Worm (Caenorhabditis elegans) whole organism, L1 larva: ENCODE results near the gene lec-3.

Experiments
- C04F5.9 ChIP-seq: sonication (generic microtip); optimal IDR thresholded peaks from 2 replicates; lab custom pipeline; 2016; ENCODE audit warnings: missing genetic modification characterization, missing compliant biosample characterization
- C16A3.4 ChIP-seq: fragments of 150-350 bp; optimal IDR thresholded peaks from 2 replicates; lab custom pipeline; 2014; ENCODE audit warnings: missing biosample characterization, missing genetic modification characterization
- C34B4.2 ChIP-seq: sonication (generic microtip); optimal IDR thresholded peaks from 2 replicates; lab custom pipeline; 2017; ENCODE audit warnings: mild to moderate bottlenecking, missing genetic modification characterization, missing compliant biosample characterization
- F16B12.6 ChIP-seq: fragments of 150-350 bp; optimal IDR thresholded peaks from 2 replicates; lab custom pipeline; 2014; ENCODE audit warnings: missing biosample characterization, missing genetic modification characterization
- ceh-63 ChIP-seq: fragments of 200-800 bp; sonication (Bioruptor generic); optimal IDR thresholded peaks from 2 replicates; lab custom pipeline; 2018; ENCODE audit warnings: mild to moderate bottlenecking, missing genetic modification characterization, missing compliant biosample characterization
- ceh-8 ChIP-seq: fragments of 200-800 bp; sonication (Bioruptor generic); optimal IDR thresholded peaks from 2 replicates; lab custom pipeline; 2018; ENCODE audit warnings: mild to moderate bottlenecking, missing genetic modification characterization, moderate library complexity, missing compliant biosample characterization
- ceh-82 ChIP-seq, 3 experiments: fragments of 150-350 bp in 1 of 3; sonication (generic microtip) in 2 of 3; optimal IDR thresholded peaks; 2 replicates each; lab custom pipeline; 2014 to 2017; ENCODE audit warnings: missing biosample characterization in 3 of 3, missing genetic modification characterization in 3 of 3
- ces-1 ChIP-seq: fragments of 150-350 bp; optimal IDR thresholded peaks from 2 replicates; lab custom pipeline; 2014; ENCODE audit warnings: missing biosample characterization, missing genetic modification reagents, missing genetic modification characterization
- dpl-1 ChIP-seq, 3 experiments: fragments of 150-350 bp in 2 of 3; sonication (generic microtip) in 1 of 3; optimal IDR thresholded peaks; 2 replicates each; lab custom pipeline; 2014 to 2017; ENCODE audit warnings: missing biosample characterization in 3 of 3, missing genetic modification characterization in 3 of 3, missing genetic modification reagents in 3 of 3
- dsc-1 ChIP-seq: sonication (generic microtip); optimal IDR thresholded peaks from 2 replicates; lab custom pipeline; 2016; ENCODE audit warnings: mild to moderate bottlenecking, missing genetic modification characterization, missing compliant biosample characterization
- efl-1 ChIP-seq, 4 experiments: fragments of 150-350 bp; optimal IDR thresholded peaks in 3 of 4; peaks in 1 of 4; 1 replicate in 1 of 4; 2 replicates in 3 of 4; lab custom pipeline; 2014; ENCODE audit warnings: missing biosample characterization in 2 of 4, missing genetic modification characterization in 2 of 4, missing genetic modification reagents in 2 of 4
- egl-27 ChIP-seq, 2 experiments: fragments of 150-350 bp in 1 of 2; sonication (generic microtip); optimal IDR thresholded peaks; 3 replicates each; lab custom pipeline; 2017 to 2018; ENCODE audit warnings: missing biosample characterization in 2 of 2, missing genetic modification characterization in 2 of 2, missing genetic modification reagents in 2 of 2
- elt-3 ChIP-seq, 6 experiments: fragments of 150-350 bp in 1 of 6; sonication (generic microtip); optimal IDR thresholded peaks; 2 replicates each; lab custom pipeline; 2017 to 2018; ENCODE audit warnings: missing biosample characterization in 6 of 6, missing genetic modification characterization in 6 of 6, inconsistent platforms in 1 of 6
- fkh-10 ChIP-seq: sonication (generic microtip); optimal IDR thresholded peaks from 2 replicates; lab custom pipeline; 2017; ENCODE audit warnings: missing biosample characterization, missing genetic modification reagents, missing genetic modification characterization
- fkh-4 ChIP-seq: sonication (generic microtip); optimal IDR thresholded peaks from 2 replicates; lab custom pipeline; 2016; ENCODE audit warnings: missing compliant biosample characterization, missing genetic modification characterization, borderline replicate concordance
- fos-1 ChIP-seq: fragments of 150-350 bp; optimal IDR thresholded peaks from 2 replicates; lab custom pipeline; 2014; ENCODE audit warnings: missing biosample characterization, missing genetic modification characterization
- grh-1 ChIP-seq: fragments of 200-800 bp; sonication (Bioruptor generic); IDR thresholded peaks from 2 replicates; pipeline ENCODE4 v1.3.6; 2022; ENCODE audit warnings: missing genetic modification reagents, missing genetic modification characterization, missing compliant biosample characterization
- irx-1 ChIP-seq: sonication (generic microtip); optimal IDR thresholded peaks from 2 replicates; lab custom pipeline; 2016; ENCODE audit warnings: missing genetic modification characterization, missing compliant biosample characterization
- isw-1 ChIP-seq: fragments of 200-800 bp; sonication (Bioruptor generic); IDR thresholded peaks from 2 replicates; pipeline ENCODE4 v1.3.6; 2022; ENCODE audit warnings: missing genetic modification characterization, missing compliant biosample characterization
- jun-1 ChIP-seq: fragments of 150-350 bp; optimal IDR thresholded peaks from 2 replicates; lab custom pipeline; 2014; ENCODE audit warnings: missing biosample characterization, missing genetic modification reagents, missing genetic modification characterization
- lin-14 ChIP-seq: fragments of 200-800 bp; sonication (Bioruptor generic); optimal IDR thresholded peaks from 2 replicates; lab custom pipeline; 2018; ENCODE audit warnings: mild to moderate bottlenecking, missing genetic modification characterization, moderate library complexity, missing compliant biosample characterization
- mdl-1 ChIP-seq, 2 experiments: fragments of 150-350 bp; optimal IDR thresholded peaks; 2 replicates each; lab custom pipeline; 2014 to 2017; ENCODE audit warnings: missing biosample characterization in 2 of 2, missing genetic modification characterization in 2 of 2, inconsistent platforms in 1 of 2
- mep-1 ChIP-seq: fragments of 150-350 bp; optimal IDR thresholded peaks from 2 replicates; lab custom pipeline; 2014; ENCODE audit warnings: missing biosample characterization, missing genetic modification characterization
- nhr-19 ChIP-seq: fragments of 200-800 bp; sonication (Bioruptor generic); conservative IDR thresholded peaks from 2 replicates; pipeline ENCODE4 v1.3.6; 2022; ENCODE audit warnings: missing genetic modification characterization, missing compliant biosample characterization
- nhr-20 ChIP-seq: sonication (generic microtip); optimal IDR thresholded peaks from 2 replicates; lab custom pipeline; 2016; ENCODE audit warnings: mild to moderate bottlenecking, missing genetic modification characterization, missing compliant biosample characterization
- nhr-28 ChIP-seq: fragments of 150-350 bp; optimal IDR thresholded peaks from 2 replicates; lab custom pipeline; 2014; ENCODE audit warnings: missing biosample characterization, missing genetic modification characterization
- nhr-84 ChIP-seq: sonication (generic microtip); optimal IDR thresholded peaks from 2 replicates; lab custom pipeline; 2017; ENCODE audit warnings: missing biosample characterization, missing genetic modification characterization
- nhr-85 ChIP-seq: sonication (generic microtip); peaks from one replicate; lab custom pipeline; 2016; ENCODE audit warnings: missing genetic modification characterization, inconsistent platforms, missing compliant biosample characterization
- pag-3 ChIP-seq: sonication (generic microtip); optimal IDR thresholded peaks from 2 replicates; lab custom pipeline; 2017; ENCODE audit warnings: missing genetic modification characterization, mild to moderate bottlenecking, missing compliant biosample characterization, antibody characterized with exemption, borderline replicate concordance; ENCODE audit not compliant: insufficient read depth
- rnt-1 ChIP-seq: sonication (generic microtip); optimal IDR thresholded peaks from 2 replicates; lab custom pipeline; 2016; ENCODE audit warnings: mild to moderate bottlenecking, missing genetic modification characterization, moderate library complexity, missing compliant biosample characterization
- sox-4 ChIP-seq: sonication (generic microtip); optimal IDR thresholded peaks from 2 replicates; lab custom pipeline; 2016; ENCODE audit warnings: missing genetic modification characterization, missing compliant biosample characterization
- sptf-1 ChIP-seq: fragments of 150-350 bp; optimal IDR thresholded peaks from 2 replicates; lab custom pipeline; 2014; ENCODE audit warnings: missing biosample characterization, missing genetic modification characterization
- sup-37 ChIP-seq: fragments of 200-800 bp; sonication (Bioruptor generic); optimal IDR thresholded peaks from 2 replicates; lab custom pipeline; 2018; ENCODE audit warnings: mild to moderate bottlenecking, missing genetic modification characterization, missing compliant biosample characterization
- swsn-7 ChIP-seq: sonication (generic microtip); optimal IDR thresholded peaks from 2 replicates; lab custom pipeline; 2016; ENCODE audit warnings: missing genetic modification characterization, missing compliant biosample characterization
- unc-30 ChIP-seq: sonication (generic microtip); optimal IDR thresholded peaks from 2 replicates; lab custom pipeline; 2017; ENCODE audit warnings: missing biosample characterization, missing genetic modification characterization
- unc-86 ChIP-seq: sonication (generic microtip); optimal IDR thresholded peaks from 2 replicates; lab custom pipeline; 2016; ENCODE audit warnings: missing genetic modification characterization, missing compliant biosample characterization
- xbp-1 ChIP-seq: sonication (generic microtip); optimal IDR thresholded peaks from 2 replicates; lab custom pipeline; 2016; ENCODE audit warnings: missing genetic modification characterization, missing compliant biosample characterization
- zag-1 ChIP-seq: fragments of 150-350 bp; optimal IDR thresholded peaks from 2 replicates; lab custom pipeline; 2014; ENCODE audit warnings: missing biosample characterization, missing genetic modification characterization
- zip-4 ChIP-seq: fragments of 200-800 bp; sonication (Bioruptor generic); optimal IDR thresholded peaks from 2 replicates; lab custom pipeline; 2018; ENCODE audit warnings: mild to moderate bottlenecking, missing genetic modification characterization, moderate library complexity, missing compliant biosample characterization
- ztf-4 ChIP-seq: fragments of 150-350 bp; optimal IDR thresholded peaks from 2 replicates; lab custom pipeline; 2014; ENCODE audit warnings: missing biosample characterization, missing genetic modification characterization

The lec-3 gene

ce11 chrII:9974967-9975366, 15.9 kb upstream of the lec-3 start, which contains the start of gene aakg-5 (continued):
- peak; percentile 84 to 92 for TF ChIP-seq efl-1 (optimal IDR thresholded peaks at IDR 0.05; lab: Kevin White, UChicago)
- TF ChIP-seq efl-1 (GFP tag; optimal IDR thresholded peaks at IDR 0.05 in 1 of 2; lab: Kevin White, UChicago), result peak; percentile 58 to 94

ce11 chrII:9976405-9976804, 14.5 kb upstream of the lec-3 start, which contains the start of gene R53.8:
Gene R53.8, plus strand, starts transcription at chrII:9976705.
- TF ChIP-seq sox-4 (tag; lab: Kevin White, UChicago) (no peak), zip-4 (GFP tag; lab: Kevin White, UChicago) (no peak), mep-1 (no peak), ceh-63 (GFP tag; lab: Kevin White, UChicago) (no peak), rnt-1 (tag; lab: Kevin White, UChicago) (no peak), nhr-19 (no peak), unc-30 (tag; lab: Kevin White, UChicago) (no peak), grh-1 (GFP tag; lab: Robert Waterston, UW) (no peak), ztf-4 (tag; lab: Kevin White, UChicago) (no peak), C34B4.2 (no peak)
- TF ChIP-seq, all 84 proteins: peak for 0

ce11 chrII:9980077-9980631, 10.8 kb upstream of the lec-3 start, which contains the start of gene ZK892.6:
Gene ZK892.6, minus strand, starts transcription at chrII:9980127.
- no peak for TF ChIP-seq sup-37
- TF ChIP-seq F16B12.6 (tag; lab: Kevin White, UChicago), result no peak
- TF ChIP-seq xbp-1 (tag; lab: Kevin White, UChicago), result no peak

ce11 chrII:9981760-9982159, 9.2 kb upstream of the lec-3 start, which contains the start of gene sdz-38:
Gene sdz-38, minus strand, starts transcription at chrII:9981860.
- TF ChIP-seq C04F5.9 (tag; lab: Kevin White, UChicago), result no peak
- no peak for TF ChIP-seq jun-1 (tag; lab: Kevin White, UChicago)
- no peak for TF ChIP-seq isw-1 (GFP tag; lab: Robert Waterston, UW)
- TF ChIP-seq swsn-7, result no peak
- no peak for TF ChIP-seq zag-1 (tag; lab: Kevin White, UChicago)
- TF ChIP-seq egl-27 (tag; optimal IDR thresholded peaks at IDR 0.05; lab: Kevin White, UChicago), result no peak
- TF ChIP-seq unc-86 (tag; lab: Kevin White, UChicago), result no peak
- TF ChIP-seq, all 84 proteins: peak for 0

ce11 chrII:9982437-9982836, 8.5 kb upstream of the lec-3 start:
- TF ChIP-seq lin-14, result peak; percentile 23
- no peak for TF ChIP-seq ztf-4 (tag; lab: Kevin White, UChicago)

- TF ChIP-seq C16A3.4 (tag; lab: Kevin White, UChicago) (peak; percentile 45), nhr-85 (peak; percentile 75), sptf-1 (tag; lab: Kevin White, UChicago) (no peak), lin-14 (peak; percentile 97), dpl-1 (GFP tag; optimal IDR thresholded peaks at IDR 0.05; lab: Kevin White, UChicago) (peak; percentile 20 to 68 (median 38)), nhr-28 (tag; lab: Kevin White, UChicago) (no peak), mdl-1 (tag; optimal IDR thresholded peaks at IDR 0.05; lab: Kevin White, UChicago) (peak in 1 of 2 experiments; percentile 48), ces-1 (GFP tag; lab: Kevin White, UChicago) (no peak), dsc-1 (tag; lab: Kevin White, UChicago) (peak; percentile 77), irx-1 (tag; lab: Kevin White, UChicago) (peak; percentile 49), pag-3 (tag; lab: Kevin White, UChicago) (peak; percentile 37), fkh-10 (GFP tag; lab: Kevin White, UChicago) (peak; percentile 43), ceh-8 (GFP tag; lab: Kevin White, UChicago) (peak; percentile 13), nhr-84 (tag; lab: Kevin White, UChicago) (no peak), isw-1 (GFP tag; lab: Robert Waterston, UW) (peak; percentile 28; the same call in 1 of the 2 replicates), rnt-1 (tag; lab: Kevin White, UChicago) (peak; percentile 68), zag-1 (tag; lab: Kevin White, UChicago) (peak; percentile 3), swsn-7 (peak; percentile 70), fos-1 (tag; lab: Kevin White, UChicago) (peak; percentile 33), elt-3 (tag; optimal IDR thresholded peaks at IDR 0.05; lab: Kevin White, UChicago) (no peak), nhr-20 (tag; lab: Kevin White, UChicago) (peak; percentile 70), fkh-4 (no peak), unc-86 (tag; lab: Kevin White, UChicago) (peak; percentile 73), efl-1 (optimal IDR thresholded peaks at IDR 0.05; lab: Kevin White, UChicago) (peak; percentile 35 to 59), efl-1 (GFP tag; optimal IDR thresholded peaks at IDR 0.05 in 1 of 2; lab: Kevin White, UChicago) (peak; percentile 52 to 80), ceh-82 (tag; optimal IDR thresholded peaks at IDR 0.05; lab: Kevin White, UChicago) (peak in 2 of 3 experiments; percentile 2 to 25)
Observed at ce11 chrII:9984866-9985336, 6.0 kb upstream of the lec-3 start.
